Worm (Caenorhabditis elegans): ENCODE measurements around the gene ggtb-1.

The ggtb-1 gene

DNA sequence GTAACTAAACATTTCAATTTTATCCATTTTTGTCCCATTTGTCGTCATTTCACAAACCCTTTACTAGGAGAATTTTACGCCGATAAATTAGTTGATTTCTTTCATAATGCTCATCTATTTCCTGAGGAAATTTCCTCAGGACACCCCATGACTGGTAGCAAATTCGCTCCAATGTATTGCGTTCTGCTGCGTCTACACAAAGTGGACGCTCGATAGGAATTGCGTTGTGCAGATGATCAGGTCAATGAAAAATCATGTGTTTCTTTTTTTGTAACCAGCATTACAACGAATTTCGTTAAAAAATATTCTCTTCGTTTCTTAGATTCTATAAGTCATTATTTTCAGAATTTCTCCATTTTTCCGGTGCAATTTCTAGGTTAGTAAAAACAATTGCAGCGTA is 48.3 kb downstream of the ggtb-1 start, which contains the start of gene epg-4 (continued):
- TF ChIP-seq set-16 (GFP tag; IDR thresholded peaks at IDR 0.05) (no peak), zfp-2 (tag; optimal IDR thresholded peaks at IDR 0.05) (peak; percentile 33), lin-1 (GFP tag; IDR thresholded peaks at IDR 0.05) (no peak), nhr-48 (tag; optimal IDR thresholded peaks at IDR 0.05) (no peak), Y75B8A.6 (GFP tag; IDR thresholded peaks at IDR 0.05) (no peak), vab-7 (GFP tag; IDR thresholded peaks at IDR 0.05) (no peak), aly-2 (tag; optimal IDR thresholded peaks at IDR 0.05) (no peak), dve-1 (tag; optimal IDR thresholded peaks at IDR 0.05; ENCODE audit: insufficient read depth) (peak; percentile 33), T26A8.4 (GFP tag; IDR thresholded peaks at IDR 0.05) (no peak), ztf-11 (tag; optimal IDR thresholded peaks at IDR 0.05) (no peak), spr-1 (tag; optimal IDR thresholded peaks at IDR 0.05) (no peak), mxl-2 (GFP tag; conservative IDR thresholded peaks at IDR 0.05) (no peak), F26F4.8 (GFP tag; conservative IDR thresholded peaks at IDR 0.05) (no peak), lin-38 (GFP tag; IDR thresholded peaks at IDR 0.05) (peak; percentile 75), nhr-42 (GFP tag; IDR thresholded peaks at IDR 0.05) (no peak), lin-13 (GFP tag; optimal IDR thresholded peaks at IDR 0.05) (peak; percentile 33), nhr-6 (tag; optimal IDR thresholded peaks at IDR 0.05) (no peak), F49E8.2 (tag; optimal IDR thresholded peaks at IDR 0.05; ENCODE audit: borderline replicate concordance) (no peak), hmg-1.1 (GFP tag; IDR thresholded peaks at IDR 0.05) (peak; percentile 65; the same call in 1 of the 2 replicates), madf-9 (GFP tag; conservative IDR thresholded peaks at IDR 0.05) (no peak), nhr-237 (tag; optimal IDR thresholded peaks at IDR 0.05) (no peak), snpc-1.2 (GFP tag; IDR thresholded peaks at IDR 0.05) (no peak), nhr-25 (tag; optimal IDR thresholded peaks at IDR 0.05; ENCODE audit: borderline replicate concordance, insufficient read depth) (no peak), lin-15B (tag; optimal IDR thresholded peaks at IDR 0.05) (no peak), Y5F2A.4 (GFP tag; optimal IDR thresholded peaks at IDR 0.05) (no peak), F44E2.7 (GFP tag; IDR thresholded peaks at IDR 0.05) (no peak), nhr-28 (tag; optimal IDR thresholded peaks at IDR 0.05) (peak; percentile 52), lin-29 (GFP tag; IDR thresholded peaks at IDR 0.05) (no peak), ctbp-1 (GFP tag; IDR thresholded peaks at IDR 0.05) (peak; percentile 37; the same call in 1 of the 2 replicates), ZK337.2 (GFP tag; IDR thresholded peaks at IDR 0.05) (no peak), spr-3 (GFP tag; optimal IDR thresholded peaks at IDR 0.05) (no peak), arid-1 (GFP tag; conservative IDR thresholded peaks at IDR 0.05) (0 out of 2 replicates have a peak, but pooled peaks have one; percentile 5), madf-5 (GFP tag; IDR thresholded peaks at IDR 0.05) (no peak), unc-39 (tag; optimal IDR thresholded peaks at IDR 0.05) (no peak), F37D6.2 (tag; optimal IDR thresholded peaks at IDR 0.05) (no peak), tra-1 (GFP tag; IDR thresholded peaks at IDR 0.05) (no peak), egl-27 (tag; optimal IDR thresholded peaks at IDR 0.05) (no peak), duxl-1 (tag; optimal IDR thresholded peaks at IDR 0.05; ENCODE audit: poor library complexity) (no peak), nhr-11 (tag; optimal IDR thresholded peaks at IDR 0.05) (no peak), lsy-2 (tag; optimal IDR thresholded peaks at IDR 0.05) (peak; percentile 29 to 65), zfp-3 (GFP tag; conservative IDR thresholded peaks at IDR 0.05) (0 out of 2 replicates have a peak, but pooled peaks have one; percentile 47), unc-62 (GFP tag; optimal IDR thresholded peaks at IDR 0.05 in 1 of 2) (no peak), unc-62 (tag; optimal IDR thresholded peaks at IDR 0.05) (no peak), ceh-28 (tag; optimal IDR thresholded peaks at IDR 0.05) (no peak), lin-39 (tag; optimal IDR thresholded peaks at IDR 0.05) (no peak), egl-43 (GFP tag; IDR thresholded peaks at IDR 0.05) (no peak), hlh-11 (tag; optimal IDR thresholded peaks at IDR 0.05) (peak; percentile 65), tag-97 (GFP tag; IDR thresholded peaks at IDR 0.05) (no peak), sdz-12 (GFP tag; optimal IDR thresholded peaks at IDR 0.05) (no peak), unc-130 (GFP tag; optimal IDR thresholded peaks at IDR 0.05) (no peak), dmd-9 (GFP tag; IDR thresholded peaks at IDR 0.05) (no peak), dmd-8 (GFP tag; IDR thresholded peaks at IDR 0.05) (no peak)

Measured in whole organism, L4 larva.